Fruit fly (Drosophila melanogaster) whole organism, pupa: ENCODE results near the gene Ire1.

Source experiments
- CG13204 ChIP-seq: fragments of 200-800 bp; sonication (Bioruptor generic); optimal IDR thresholded peaks from 2 replicates; lab custom pipeline; 2018; ENCODE audit warnings: missing biosample characterization, mild to moderate bottlenecking, missing genetic modification characterization, moderate library complexity
- EcR ChIP-seq: fragments of 200-800 bp; sonication (Bioruptor generic); optimal IDR thresholded peaks from 3 replicates; lab custom pipeline; 2019; ENCODE audit warnings: missing biosample characterization, missing genetic modification characterization, mild to moderate bottlenecking, moderate library complexity, missing genetic modification reagents
- Pif1B ChIP-seq: fragments of 200-800 bp; sonication (Bioruptor generic); optimal IDR thresholded peaks from 3 replicates; lab custom pipeline; 2016; ENCODE audit warnings: missing biosample characterization, missing genetic modification characterization

- TF ChIP-seq CG13204 (GFP tag; lab: Kevin White, UChicago) (no peak), EcR (GFP tag; lab: Kevin White, UChicago) (no peak), Pif1B (no peak)
Observed at dm6 chr3R:19858944-19859343, 2.1 kb downstream of the Ire1 start.
